Fruit fly (Drosophila melanogaster): ENCODE data around the gene spidey.

Gene spidey

DNA sequence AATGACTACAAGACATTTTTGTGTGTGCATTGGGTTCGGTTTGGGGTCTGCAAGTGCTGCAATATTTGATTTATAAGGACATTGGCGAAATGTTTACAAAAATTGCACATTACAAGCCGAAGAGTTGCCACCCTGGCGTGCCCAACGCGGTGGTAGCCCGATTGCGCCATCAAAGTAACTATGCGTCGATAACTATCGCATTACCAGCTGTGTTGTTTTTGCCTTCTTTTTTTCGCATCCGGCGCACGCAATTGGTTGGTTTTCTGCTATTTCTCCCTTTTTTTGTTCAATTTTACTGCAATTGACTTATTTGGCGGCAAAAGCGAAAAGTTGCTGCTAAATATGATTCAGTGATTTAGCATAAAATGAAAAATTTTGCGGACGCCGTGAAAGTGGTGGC lies 25.9 kb downstream of the spidey start, which contains the start of gene RpS14b (continued):
- TF ChIP-seq CG11762 (GFP tag; optimal IDR thresholded peaks at IDR 0.05; ENCODE audit: insufficient read depth) (no peak), Eip78C (GFP tag) (peak; percentile 77), Smox (GFP tag; optimal IDR thresholded peaks at IDR 0.05) (peak; percentile 55), eg (GFP tag; IDR thresholded peaks at IDR 0.05) (peak; percentile 75), Lpt (GFP tag; optimal IDR thresholded peaks at IDR 0.05) (no peak), lz (GFP tag; optimal IDR thresholded peaks at IDR 0.05) (peak; percentile 74), CG32006 (GFP tag; optimal IDR thresholded peaks at IDR 0.05) (peak; percentile 36), OdsH (GFP tag; optimal IDR thresholded peaks at IDR 0.05) (peak; percentile 56), Gug (GFP tag; IDR thresholded peaks at IDR 0.05) (no peak; the same call in 1 of the 2 replicates), svp (GFP tag) (peak; percentile 21), fkh (GFP tag; optimal IDR thresholded peaks at IDR 0.05) (peak; percentile 60), CG8319 (GFP tag; optimal IDR thresholded peaks at IDR 0.05) (peak; percentile 18), topi (GFP tag; optimal IDR thresholded peaks at IDR 0.05) (peak; percentile 71), Sox102F (GFP tag; optimal IDR thresholded peaks at IDR 0.05) (peak; percentile 58), CG9139 (GFP tag; optimal IDR thresholded peaks at IDR 0.05) (peak; percentile 62), CG10631 (GFP tag; optimal IDR thresholded peaks at IDR 0.05) (peak; percentile 44), CG1621 (tag; optimal IDR thresholded peaks at IDR 0.05) (peak; percentile 54), CG6854 (GFP tag; optimal IDR thresholded peaks at IDR 0.05) (peak; percentile 71), Blimp-1 (GFP tag; optimal IDR thresholded peaks at IDR 0.05) (no peak), CG4318 (GFP tag; optimal IDR thresholded peaks at IDR 0.05) (no peak), CG34406 (GFP tag; optimal IDR thresholded peaks at IDR 0.05) (peak; percentile 63), salr (GFP tag; optimal IDR thresholded peaks at IDR 0.05) (peak; percentile 4 to 57), ss (GFP tag; optimal IDR thresholded peaks at IDR 0.05) (peak; percentile 59 to 70), fd85E (GFP tag; optimal IDR thresholded peaks at IDR 0.05) (peak; percentile 11), CG6792 (GFP tag; optimal IDR thresholded peaks at IDR 0.05) (peak; percentile 54), achi (GFP tag; optimal IDR thresholded peaks at IDR 0.05) (peak; percentile 64), Eip75B (GFP tag; optimal IDR thresholded peaks at IDR 0.05) (peak; percentile 36), net (GFP tag; optimal IDR thresholded peaks at IDR 0.05) (peak; percentile 67), CG6808 (GFP tag; optimal IDR thresholded peaks at IDR 0.05) (peak; percentile 62), pdm3 (GFP tag; optimal IDR thresholded peaks at IDR 0.05) (peak; percentile 54)

DNA sequence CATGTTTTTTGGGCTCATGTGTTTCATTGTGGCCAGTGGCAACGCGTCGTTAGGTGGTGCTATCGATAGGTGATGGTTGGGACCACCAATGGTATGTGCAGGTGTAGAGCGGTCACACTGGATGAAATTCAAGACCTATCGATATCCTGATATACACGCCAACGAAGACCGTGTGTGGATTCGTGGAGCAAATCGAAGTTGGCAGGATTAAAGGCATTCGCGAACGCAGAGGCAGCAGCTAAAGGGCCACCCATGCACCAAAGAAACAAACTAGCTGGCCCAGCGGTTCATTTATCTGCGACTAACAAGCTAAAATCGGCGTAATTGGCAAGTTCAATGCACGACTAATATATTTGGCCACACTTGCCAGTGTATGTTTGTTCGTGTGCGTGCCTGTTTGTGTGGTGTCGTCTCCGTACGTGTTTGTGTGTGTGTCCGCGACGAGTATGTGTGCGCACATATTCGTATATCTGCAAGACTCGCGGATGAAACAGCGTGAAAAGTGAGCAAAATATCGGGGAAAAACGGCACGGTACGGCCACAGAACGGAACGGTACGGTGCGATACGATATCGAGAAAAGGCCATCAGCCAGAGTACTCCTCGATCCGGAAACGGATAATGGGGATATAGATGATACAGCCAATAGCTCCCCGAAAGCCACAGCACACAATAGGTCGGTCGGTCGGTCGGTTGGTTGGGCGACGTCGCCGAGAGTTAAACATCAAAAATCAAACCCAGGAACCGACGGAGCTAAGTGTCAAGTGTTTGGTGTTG lies 27.3 kb downstream of the spidey start, which contains the start of gene Ubr3:
Ubr3 (plus strand) TSS at position 99 of the 775 bp plus-strand sequence.
- peak; percentile 10 for TF ChIP-seq CG6808 (GFP tag; optimal IDR thresholded peaks at IDR 0.05)
- no peak for TF ChIP-seq Eip75B (GFP tag; optimal IDR thresholded peaks at IDR 0.05)
- no peak for TF ChIP-seq Smox (GFP tag; optimal IDR thresholded peaks at IDR 0.05)
- TF ChIP-seq pdm3 (GFP tag; optimal IDR thresholded peaks at IDR 0.05), result no peak
- TF ChIP-seq svp (GFP tag), result peak; percentile 76
- TF ChIP-seq Eip78C (GFP tag), result peak; percentile 50
- peak; percentile 36 for TF ChIP-seq Sox14 (GFP tag; optimal IDR thresholded peaks at IDR 0.05)
- peak; percentile 8 for TF ChIP-seq CG3919 (GFP tag; optimal IDR thresholded peaks at IDR 0.05)
- no peak for TF ChIP-seq CG9139 (GFP tag; optimal IDR thresholded peaks at IDR 0.05)
- no peak for TF ChIP-seq salr (GFP tag; optimal IDR thresholded peaks at IDR 0.05)
- no peak for TF ChIP-seq CG1621 (tag; optimal IDR thresholded peaks at IDR 0.05)
- TF ChIP-seq fkh (GFP tag; optimal IDR thresholded peaks at IDR 0.05), result peak; percentile 25
- peak; percentile 1 for TF ChIP-seq CG31627 (GFP tag; optimal IDR thresholded peaks at IDR 0.05)
- TF ChIP-seq ss (GFP tag; optimal IDR thresholded peaks at IDR 0.05), result peak; percentile 28 to 47
- 0 out of 3 replicates have a peak, but pooled peaks have one; percentile 23 for TF ChIP-seq CG6163 (GFP tag; IDR thresholded peaks at IDR 0.05)
- peak; percentile 5 for TF ChIP-seq esn (GFP tag; optimal IDR thresholded peaks at IDR 0.05)
